Worm (Caenorhabditis elegans) whole organism, young adult: ENCODE measurements around the gene T16G12.8.
"Not testable (repeated sequence)": the region's sequence is repeated elsewhere in the genome, so short reads cannot be mapped to it uniquely, and the experiment has no call there.

Experiments used
- B0019.2 ChIP-seq: fragments of 200-800 bp; sonication (Bioruptor generic); conservative IDR thresholded peaks from 2 replicates; pipeline ENCODE4 v1.3.6; 2022; ENCODE audit warnings: missing genetic modification reagents, missing genetic modification characterization, missing compliant biosample characterization
- B0261.1 ChIP-seq: sonication (generic microtip); optimal IDR thresholded peaks from 2 replicates; lab custom pipeline; 2016; ENCODE audit warnings: mild to moderate bottlenecking, missing genetic modification characterization, moderate library complexity, missing compliant biosample characterization
- B0336.3 ChIP-seq: fragments of 200-800 bp; sonication (Bioruptor generic); IDR thresholded peaks from 2 replicates; pipeline ENCODE4 v1.3.6; 2022; ENCODE audit warnings: missing genetic modification characterization, missing compliant biosample characterization
- C17E4.6 ChIP-seq: fragments of 200-800 bp; sonication (Bioruptor generic); IDR thresholded peaks from 2 replicates; pipeline ENCODE4 v1.3.6; 2022; ENCODE audit warnings: missing genetic modification reagents, missing genetic modification characterization, missing compliant biosample characterization
- F33H1.4 ChIP-seq: fragments of 200-800 bp; sonication (Bioruptor generic); IDR thresholded peaks from 2 replicates; pipeline ENCODE4 v1.3.6; 2022; ENCODE audit warnings: missing genetic modification reagents, missing genetic modification characterization, missing compliant biosample characterization
- F37B4.10 ChIP-seq: fragments of 200-800 bp; sonication (Bioruptor generic); IDR thresholded peaks from 2 replicates; pipeline ENCODE4 v1.3.6; 2022; ENCODE audit warnings: missing genetic modification characterization, missing compliant biosample characterization
- F55B11.4 ChIP-seq: sonication (generic microtip); optimal IDR thresholded peaks from 2 replicates; lab custom pipeline; 2016; ENCODE audit warnings: missing compliant biosample characterization, missing genetic modification characterization, borderline replicate concordance; ENCODE audit not compliant: insufficient read depth
- T07F8.4 ChIP-seq: sonication (generic microtip); optimal IDR thresholded peaks from 2 replicates; lab custom pipeline; 2016; ENCODE audit warnings: mild to moderate bottlenecking, missing genetic modification characterization, moderate library complexity, missing compliant biosample characterization
- T26A5.8 ChIP-seq: sonication (generic microtip); optimal IDR thresholded peaks from 2 replicates; lab custom pipeline; 2016; ENCODE audit warnings: missing genetic modification characterization, missing compliant biosample characterization
- aptf-2 ChIP-seq: fragments of 200-800 bp; sonication (Bioruptor generic); conservative IDR thresholded peaks from 2 replicates; pipeline ENCODE4 v1.3.6; 2022; ENCODE audit warnings: missing genetic modification reagents, missing genetic modification characterization, missing compliant biosample characterization
- aptf-3 ChIP-seq: fragments of 200-800 bp; sonication (Bioruptor generic); IDR thresholded peaks from 2 replicates; pipeline ENCODE4 v1.3.6; 2022; ENCODE audit warnings: missing genetic modification characterization, missing compliant biosample characterization
- ccch-3 ChIP-seq: fragments of 200-800 bp; sonication (Bioruptor generic); optimal IDR thresholded peaks from 2 replicates; lab custom pipeline; 2018; ENCODE audit warnings: mild to moderate bottlenecking, missing genetic modification characterization, missing compliant biosample characterization
- ceh-27 ChIP-seq: fragments of 200-800 bp; sonication (Bioruptor generic); optimal IDR thresholded peaks from 2 replicates; lab custom pipeline; 2018; ENCODE audit warnings: mild to moderate bottlenecking, missing genetic modification characterization, moderate library complexity, missing compliant biosample characterization
- ceh-40 ChIP-seq: fragments of 200-800 bp; sonication (Bioruptor generic); IDR thresholded peaks from 2 replicates; pipeline ENCODE4 v1.3.6; 2022; ENCODE audit warnings: missing genetic modification characterization, missing compliant biosample characterization
- dpl-1 ChIP-seq: fragments of 150-350 bp; optimal IDR thresholded peaks from 2 replicates; lab custom pipeline; 2014; ENCODE audit warnings: missing biosample characterization, missing genetic modification reagents, missing genetic modification characterization
- efl-1 ChIP-seq: fragments of 150-350 bp; optimal IDR thresholded peaks from 2 replicates; lab custom pipeline; 2014; ENCODE audit warnings: missing biosample characterization, missing genetic modification reagents, missing genetic modification characterization
- hrde-1 ChIP-seq: sonication (generic microtip); optimal IDR thresholded peaks from 2 replicates; lab custom pipeline; 2016; ENCODE audit warnings: missing genetic modification characterization, mild to moderate bottlenecking, missing compliant biosample characterization, moderate library complexity, missing genotype, missing genetic modification reagents, borderline replicate concordance
- let-607 ChIP-seq, 2 experiments: fragments of 200-800 bp in 1 of 2; sonication (Bioruptor generic) in 1 of 2; sonication (generic microtip) in 1 of 2; optimal IDR thresholded peaks; 2 replicates each; lab custom pipeline; 2016 to 2018; ENCODE audit warnings: mild to moderate bottlenecking in 2 of 2, missing compliant biosample characterization in 2 of 2, missing genetic modification characterization in 2 of 2, moderate library complexity in 2 of 2, missing genotype in 1 of 2
- lin-54 ChIP-seq: fragments of 200-800 bp; sonication (Bioruptor generic); optimal IDR thresholded peaks from 2 replicates; lab custom pipeline; 2018; ENCODE audit warnings: mild to moderate bottlenecking, missing genetic modification characterization, missing compliant biosample characterization
- lir-1 ChIP-seq: fragments of 200-800 bp; sonication (Bioruptor generic); conservative IDR thresholded peaks from 2 replicates; pipeline ENCODE4 v1.3.6; 2022; ENCODE audit warnings: missing genetic modification reagents, missing genetic modification characterization, missing compliant biosample characterization
- lsl-1 ChIP-seq: fragments of 200-800 bp; sonication (Bioruptor generic); optimal IDR thresholded peaks from 2 replicates; lab custom pipeline; 2018; ENCODE audit warnings: mild to moderate bottlenecking, missing genetic modification characterization, moderate library complexity, missing compliant biosample characterization
- madf-3 ChIP-seq: fragments of 200-800 bp; sonication (Bioruptor generic); IDR thresholded peaks from 2 replicates; pipeline ENCODE4 v1.3.6; 2022; ENCODE audit warnings: missing genetic modification reagents, missing genetic modification characterization, missing compliant biosample characterization
- madf-6 ChIP-seq: fragments of 200-800 bp; sonication (Bioruptor generic); IDR thresholded peaks from 2 replicates; pipeline ENCODE4 v1.3.6; 2022; ENCODE audit warnings: missing genetic modification reagents, missing genetic modification characterization, missing compliant biosample characterization
- madf-8 ChIP-seq: fragments of 200-800 bp; sonication (Bioruptor generic); conservative IDR thresholded peaks from 2 replicates; pipeline ENCODE4 v1.3.6; 2022; ENCODE audit warnings: missing genetic modification reagents, missing genetic modification characterization, missing compliant biosample characterization
- mel-28 ChIP-seq: sonication (generic microtip); optimal IDR thresholded peaks from 2 replicates; lab custom pipeline; 2016; ENCODE audit warnings: borderline replicate concordance, mild to moderate bottlenecking, missing genetic modification characterization, missing compliant biosample characterization
- nfya-2 ChIP-seq: fragments of 200-800 bp; sonication (Bioruptor generic); IDR thresholded peaks from 2 replicates; pipeline ENCODE4 v1.3.6; 2022; ENCODE audit warnings: missing genetic modification reagents, missing genetic modification characterization, missing compliant biosample characterization
- nfyb-1 ChIP-seq: fragments of 200-800 bp; sonication (Bioruptor generic); IDR thresholded peaks from 2 replicates; pipeline ENCODE4 v1.3.6; 2022; ENCODE audit warnings: missing genetic modification reagents, missing genetic modification characterization, missing compliant biosample characterization
- nhr-120 ChIP-seq: fragments of 200-800 bp; sonication (Bioruptor generic); IDR thresholded peaks from 2 replicates; pipeline ENCODE4 v1.3.6; 2022; ENCODE audit warnings: missing genetic modification characterization, missing compliant biosample characterization
- rcor-1 ChIP-seq: fragments of 200-800 bp; sonication (Bioruptor generic); IDR thresholded peaks from 2 replicates; pipeline ENCODE4 v1.3.6; 2022; ENCODE audit warnings: missing genetic modification reagents, missing genetic modification characterization, missing compliant biosample characterization
- repo-1 ChIP-seq: sonication (generic microtip); optimal IDR thresholded peaks from 2 replicates; lab custom pipeline; 2017; ENCODE audit warnings: mild to moderate bottlenecking, missing genetic modification characterization, missing compliant biosample characterization
- rpc-1 ChIP-seq, 2 experiments: fragments of 150-350 bp in 1 of 2; sonication (generic microtip) in 1 of 2; optimal IDR thresholded peaks; 2 replicates each; lab custom pipeline; 2014 to 2018; ENCODE audit warnings: missing biosample characterization in 1 of 2, missing genetic modification characterization in 1 of 2, missing genetic modification reagents in 1 of 2, missing genotype in 1 of 2
- sdz-38 ChIP-seq: sonication (generic microtip); optimal IDR thresholded peaks from 2 replicates; lab custom pipeline; 2016; ENCODE audit warnings: missing genotype, missing genetic modification characterization, missing compliant biosample characterization
- sea-2 ChIP-seq: fragments of 200-800 bp; sonication (Bioruptor generic); IDR thresholded peaks from 2 replicates; pipeline ENCODE4 v1.3.6; 2022; ENCODE audit warnings: missing genetic modification characterization, missing compliant biosample characterization
- snpc-1.1 ChIP-seq: sonication (generic microtip); optimal IDR thresholded peaks from 2 replicates; lab custom pipeline; 2017; ENCODE audit warnings: missing genetic modification characterization, mild to moderate bottlenecking, missing compliant biosample characterization, antibody characterized with exemption, moderate library complexity, missing genotype, missing genetic modification reagents; ENCODE audit not compliant: insufficient read depth
- snpc-1.3 ChIP-seq: sonication (generic microtip); optimal IDR thresholded peaks from 2 replicates; lab custom pipeline; 2017; ENCODE audit warnings: missing genetic modification characterization, mild to moderate bottlenecking, missing compliant biosample characterization, antibody characterized with exemption, moderate library complexity, missing genotype, missing genetic modification reagents; ENCODE audit not compliant: insufficient read depth
- snpc-4 ChIP-seq, 5 experiments: fragments of 150-350 bp in 1 of 5; sonication (generic microtip) in 4 of 5; optimal IDR thresholded peaks; 2 replicates each; lab custom pipeline; 2014 to 2018; ENCODE audit warnings: missing genetic modification characterization in 5 of 5, missing biosample characterization in 3 of 5, antibody characterized with exemption in 2 of 5, mild to moderate bottlenecking in 2 of 5, missing compliant biosample characterization in 2 of 5, missing genotype in 2 of 5, moderate library complexity in 2 of 5, missing genetic modification reagents in 1 of 5
- ztf-18 ChIP-seq: sonication (generic microtip); optimal IDR thresholded peaks from 2 replicates; lab custom pipeline; 2016; ENCODE audit warnings: missing genotype, mild to moderate bottlenecking, missing genetic modification characterization, missing compliant biosample characterization
- ztf-22 ChIP-seq: fragments of 200-800 bp; sonication (Bioruptor generic); optimal IDR thresholded peaks from 2 replicates; lab custom pipeline; 2018; ENCODE audit warnings: mild to moderate bottlenecking, missing genetic modification characterization, moderate library complexity, missing compliant biosample characterization
- ztf-26 ChIP-seq: sonication (generic microtip); optimal IDR thresholded peaks from 2 replicates; lab custom pipeline; 2017; ENCODE audit warnings: missing genetic modification characterization, missing compliant biosample characterization

T16G12.8 gene

DNA sequence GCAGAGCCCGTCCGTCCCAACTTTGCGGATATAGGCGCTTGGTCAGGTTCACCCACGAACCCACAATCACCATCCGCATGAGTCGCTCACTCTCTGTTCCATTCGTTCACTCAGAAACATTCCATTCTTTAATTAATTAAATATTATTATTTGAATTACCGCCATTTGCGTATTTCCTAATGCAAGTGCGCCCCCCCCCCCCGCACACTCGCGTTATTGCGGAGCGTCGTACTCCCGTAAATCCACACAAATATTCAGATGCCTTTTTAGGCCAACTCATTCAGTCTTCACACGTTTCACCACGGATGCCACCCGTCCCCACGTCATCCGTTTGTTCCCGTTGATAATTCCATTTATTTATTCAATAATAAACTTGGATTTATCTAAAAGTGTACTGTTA, 8.8 kb upstream of the T16G12.8 start, which contains the start of gene T16G12.3:
Gene T16G12.3, plus strand, starts transcription at position 301 of the 400 bp plus-strand sequence.
- TF ChIP-seq lir-1 (GFP tag; lab: Robert Waterston, UW); aptf-3; sdz-38: not testable (repeated sequence)

ce11 chrIII:10053312-10053711, 5.8 kb upstream of the T16G12.8 start, which contains the start of gene T16G12.12:
T16G12.12 (plus strand) TSS chrIII:10053612.
- TF ChIP-seq F33H1.4 (GFP tag; lab: Robert Waterston, UW), result peak; percentile 12; the same call in 1 of the 2 replicates

DNA sequence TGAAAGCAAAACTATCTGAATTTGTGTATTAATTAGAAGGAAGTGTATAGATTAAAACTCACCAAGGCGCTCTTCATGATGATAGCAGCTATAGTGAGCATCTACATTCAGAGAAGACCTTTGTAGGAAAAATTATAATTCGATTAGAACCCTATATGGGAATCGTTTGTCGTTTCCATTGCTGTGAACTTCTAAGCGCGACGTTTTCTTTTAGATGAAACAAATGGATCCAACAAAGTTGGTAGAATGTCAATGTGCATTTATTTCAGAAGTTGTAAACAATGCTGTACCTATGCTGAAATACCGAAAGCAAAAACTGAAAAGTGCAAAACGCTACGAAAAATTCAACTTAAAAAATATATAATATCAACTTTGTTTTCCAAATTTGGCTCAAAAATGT, 3.1 kb upstream of the T16G12.8 start, which contains the start of gene T16G12.10:
Gene T16G12.10, minus strand, starts transcription at position 101 of the 400 bp plus-strand sequence.
- no peak for TF ChIP-seq C17E4.6 (GFP tag; lab: Robert Waterston, UW)
- TF ChIP-seq ztf-22 (GFP tag; lab: Kevin White, UChicago), result no peak
- no peak for TF ChIP-seq repo-1

ce11 chrIII:10057518-10057917, 1.6 kb upstream of the T16G12.8 start, which contains the start of gene T16G12.4:
T16G12.4 (plus strand) TSS chrIII:10057818.
- TF ChIP-seq nhr-120 (no peak), B0336.3 (GFP tag; lab: Robert Waterston, UW) (no peak), nfyb-1 (GFP tag; lab: Robert Waterston, UW) (no peak), madf-3 (GFP tag; lab: Robert Waterston, UW) (no peak), snpc-1.3 (tag; lab: Kevin White, UChicago) (no peak), B0019.2 (GFP tag; lab: Robert Waterston, UW) (no peak)
- TF ChIP-seq, all 124 proteins: peak for 0

DNA sequence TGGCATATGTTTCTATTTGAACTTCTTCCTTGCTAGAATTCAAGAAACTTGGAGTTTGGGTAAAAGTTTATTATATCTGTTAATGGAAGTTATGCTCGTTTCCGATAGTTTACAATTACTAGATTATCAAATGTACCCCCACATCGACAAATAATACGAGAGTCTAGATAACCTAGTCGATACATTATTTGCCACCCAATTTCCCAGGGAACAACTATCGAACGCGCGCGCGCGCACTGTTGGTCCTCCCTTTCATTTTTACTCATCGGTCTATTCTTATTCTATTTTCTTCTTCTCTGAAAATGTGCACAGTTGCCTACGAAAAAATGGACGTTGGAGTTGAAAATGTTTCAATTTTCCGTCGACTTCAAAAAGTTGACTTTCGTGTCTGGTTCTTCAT, 1.5 kb downstream of the T16G12.8 start, which contains the start of gene T16G12.13:
Gene T16G12.13, plus strand, starts transcription at position 293 of the 400 bp plus-strand sequence.
- no peak for TF ChIP-seq lsl-1
- TF ChIP-seq hrde-1 (tag; lab: Kevin White, UChicago), result no peak
- TF ChIP-seq nfya-2 (GFP tag; lab: Robert Waterston, UW), result no peak
- TF ChIP-seq ztf-18 (tag; lab: Kevin White, UChicago), result no peak
- no peak for TF ChIP-seq madf-8 (GFP tag; lab: Robert Waterston, UW)
- peak; percentile 91 for TF ChIP-seq aptf-2
- TF ChIP-seq dpl-1 (GFP tag; lab: Kevin White, UChicago), result no peak
- TF ChIP-seq efl-1 (GFP tag; lab: Kevin White, UChicago), result peak; percentile 31
- TF ChIP-seq T26A5.8 (tag; lab: Kevin White, UChicago), result no peak
- no peak for TF ChIP-seq T07F8.4
- peak; percentile 37; the same call in 1 of the 2 replicates for TF ChIP-seq madf-6 (GFP tag; lab: Robert Waterston, UW)
- TF ChIP-seq F33H1.4 (GFP tag; lab: Robert Waterston, UW), result no peak
- TF ChIP-seq lin-54, result no peak
- no peak for TF ChIP-seq mel-28 (tag; lab: Kevin White, UChicago)
- TF ChIP-seq B0261.1, result no peak
- no peak for TF ChIP-seq ztf-26 (tag; lab: Kevin White, UChicago)

- no peak for TF ChIP-seq rpc-1 (optimal IDR thresholded peaks at IDR 0.05; lab: Kevin White, UChicago)
- TF ChIP-seq rpc-1 (tag; optimal IDR thresholded peaks at IDR 0.05; lab: Kevin White, UChicago), result no peak
- TF ChIP-seq ccch-3 (GFP tag; lab: Kevin White, UChicago), result no peak
- TF ChIP-seq F55B11.4 (tag; lab: Kevin White, UChicago), result no peak
- TF ChIP-seq let-607 (tag; optimal IDR thresholded peaks at IDR 0.05; lab: Kevin White, UChicago), result peak in 1 of 2 experiments; percentile 41
- no peak for TF ChIP-seq snpc-4 (GFP tag; optimal IDR thresholded peaks at IDR 0.05; lab: Kevin White, UChicago)
- no peak for TF ChIP-seq snpc-4 (tag; optimal IDR thresholded peaks at IDR 0.05; lab: Kevin White, UChicago)
- no peak for TF ChIP-seq snpc-1.1
- no peak for TF ChIP-seq sea-2
- no peak for TF ChIP-seq ceh-40 (GFP tag; lab: Robert Waterston, UW)
- TF ChIP-seq F37B4.10 (GFP tag; lab: Robert Waterston, UW), result no peak
- no peak for TF ChIP-seq rcor-1 (GFP tag; lab: Robert Waterston, UW)
- peak; percentile 67 for TF ChIP-seq ceh-27
- TF ChIP-seq lsl-1, result peak; percentile 4
Observed at ce11 chrIII:10064140-10064539, 5.0 kb downstream of the T16G12.8 start, which contains the start of gene ekl-6. ekl-6 (plus strand) TSS chrIII:10064404.
